Fruit fly (Drosophila melanogaster) whole organism, embryonic: ENCODE measurements around the gene Cyp310a1.

ENCODE experiments used
- Aef1 ChIP-seq: fragments of 200-800 bp; sonication (Bioruptor generic); IDR thresholded peaks from 3 replicates; pipeline ENCODE4 v1.3.6; 2022; ENCODE audit warnings: missing biosample characterization, missing genetic modification characterization
- CG10147 ChIP-seq: fragments of 200-800 bp; sonication (Bioruptor generic); optimal IDR thresholded peaks from 2 replicates; lab custom pipeline; 2019; ENCODE audit warnings: missing biosample characterization, mild to moderate bottlenecking, missing genetic modification characterization, moderate library complexity
- CG1024 ChIP-seq: fragments of 200-800 bp; sonication (Bioruptor generic); IDR thresholded peaks from 2 replicates; pipeline ENCODE4 v1.3.6; 2022; ENCODE audit warnings: missing biosample characterization, missing genetic modification characterization
- CG10321 ChIP-seq: fragments of 200-800 bp; sonication (Bioruptor generic); IDR thresholded peaks from 2 replicates; pipeline ENCODE4 v1.3.6; 2022; ENCODE audit warnings: missing biosample characterization, missing genetic modification characterization
- CG11695 ChIP-seq: fragments of 200-800 bp; sonication (Bioruptor generic); IDR thresholded peaks from 3 replicates; pipeline ENCODE4 v1.3.6; 2022; ENCODE audit warnings: missing biosample characterization, missing genetic modification characterization
- CG11696 ChIP-seq: fragments of 200-800 bp; sonication (Bioruptor generic); IDR thresholded peaks from 2 replicates; pipeline ENCODE4 v1.3.6; 2022; ENCODE audit warnings: missing biosample characterization, missing genetic modification characterization
- CG12219 ChIP-seq: fragments of 200-800 bp; sonication (Bioruptor generic); optimal IDR thresholded peaks from 3 replicates; lab custom pipeline; 2018; ENCODE audit warnings: missing biosample characterization, mild to moderate bottlenecking, missing genetic modification characterization
- CG12942 ChIP-seq: fragments of 200-800 bp; sonication (Bioruptor generic); optimal IDR thresholded peaks from 3 replicates; lab custom pipeline; 2016; ENCODE audit warnings: missing biosample characterization, missing genetic modification characterization
- CG14667 ChIP-seq: fragments of 200-800 bp; sonication (Bioruptor generic); IDR thresholded peaks from 2 replicates; pipeline ENCODE4 v1.3.6; 2022; ENCODE audit warnings: missing biosample characterization, missing genetic modification characterization
- CG15269 ChIP-seq: fragments of 200-800 bp; sonication (Bioruptor generic); optimal IDR thresholded peaks from 2 replicates; lab custom pipeline; 2018; ENCODE audit warnings: missing biosample characterization, mild to moderate bottlenecking, missing genetic modification characterization, moderate library complexity
- CG17359 ChIP-seq: fragments of 200-800 bp; sonication (Bioruptor generic); optimal IDR thresholded peaks from 3 replicates; lab custom pipeline; 2018; ENCODE audit warnings: missing biosample characterization, mild to moderate bottlenecking, missing genetic modification characterization, moderate library complexity
- CG17829 ChIP-seq: fragments of 200-800 bp; optimal IDR thresholded peaks from 2 replicates; lab custom pipeline; 2019; ENCODE audit warnings: missing biosample characterization, mild to moderate bottlenecking, missing genetic modification characterization, moderate library complexity
- CG2116 ChIP-seq: fragments of 200-800 bp; sonication (Bioruptor generic); optimal IDR thresholded peaks from 3 replicates; lab custom pipeline; 2018; ENCODE audit warnings: missing biosample characterization, mild to moderate bottlenecking, missing genetic modification characterization
- CG2875 ChIP-seq: fragments of 200-800 bp; sonication (Bioruptor generic); optimal IDR thresholded peaks from 2 replicates; lab custom pipeline; 2017; ENCODE audit warnings: missing biosample characterization, mild to moderate bottlenecking, missing genetic modification characterization, missing genetic modification reagents
- CG30431 ChIP-seq: fragments of 200-800 bp; sonication (Bioruptor generic); optimal IDR thresholded peaks from 2 replicates; lab custom pipeline; 2017; ENCODE audit warnings: missing biosample characterization, missing genetic modification characterization
- CG31224 ChIP-seq: fragments of 200-800 bp; sonication (Bioruptor generic); IDR thresholded peaks from 2 replicates; pipeline ENCODE4 v1.3.6; 2022; ENCODE audit warnings: missing biosample characterization, missing genetic modification characterization
- CG32767 ChIP-seq: fragments of 200-800 bp; sonication (Bioruptor generic); IDR thresholded peaks from 2 replicates; pipeline ENCODE4 v1.3.6; 2022; ENCODE audit warnings: missing biosample characterization, missing genetic modification characterization
- CG4404 ChIP-seq: fragments of 200-800 bp; sonication (Bioruptor generic); IDR thresholded peaks from 2 replicates; pipeline ENCODE4 v1.3.6; 2022; ENCODE audit warnings: missing biosample characterization, missing genetic modification characterization
- CG4820 ChIP-seq: fragments of 200-800 bp; sonication (Bioruptor generic); optimal IDR thresholded peaks from 3 replicates; lab custom pipeline; 2016; ENCODE audit warnings: missing biosample characterization, missing genetic modification characterization
- CG6683 ChIP-seq: fragments of 200-800 bp; sonication (Bioruptor generic); optimal IDR thresholded peaks from 2 replicates; lab custom pipeline; 2017; ENCODE audit warnings: missing biosample characterization, mild to moderate bottlenecking, missing genetic modification characterization, missing genetic modification reagents
- CG6813 ChIP-seq: fragments of 200-800 bp; sonication (Bioruptor generic); optimal IDR thresholded peaks from 2 replicates; lab custom pipeline; 2017; ENCODE audit warnings: missing biosample characterization, missing genetic modification characterization, mild to moderate bottlenecking, moderate library complexity, missing genetic modification reagents
- CG7372 ChIP-seq: fragments of 200-800 bp; sonication (Bioruptor generic); IDR thresholded peaks from 2 replicates; pipeline ENCODE4 v1.3.6; 2022; ENCODE audit warnings: missing biosample characterization, missing genetic modification characterization
- CG9727 ChIP-seq: fragments of 200-800 bp; sonication (Bioruptor generic); optimal IDR thresholded peaks from 3 replicates; lab custom pipeline; 2017; ENCODE audit warnings: missing biosample characterization, mild to moderate bottlenecking, missing genetic modification characterization
- CoRest ChIP-seq: fragments of 200-800 bp; sonication (Bioruptor generic); optimal IDR thresholded peaks from 3 replicates; lab custom pipeline; 2018; ENCODE audit warnings: missing biosample characterization, mild to moderate bottlenecking, missing genetic modification characterization, moderate library complexity
- Dll ChIP-seq: fragments of 200-800 bp; sonication (Bioruptor generic); IDR thresholded peaks from 4 replicates; pipeline ENCODE4 v1.3.6; 2022; ENCODE audit warnings: missing biosample characterization, missing genetic modification characterization; ENCODE audit not compliant: partially characterized antibody
- Drgx ChIP-seq: fragments of 200-800 bp; sonication (Bioruptor generic); IDR thresholded peaks from 2 replicates; pipeline ENCODE4 v1.3.6; 2022; ENCODE audit warnings: missing biosample characterization, missing genetic modification characterization
- Gsc ChIP-seq: fragments of 200-800 bp; sonication (Bioruptor generic); IDR thresholded peaks from 2 replicates; pipeline ENCODE4 v1.3.6; 2022; ENCODE audit warnings: missing biosample characterization, missing genetic modification characterization
- Hmr ChIP-seq: fragments of 200-800 bp; sonication (Bioruptor generic); optimal IDR thresholded peaks from 3 replicates; lab custom pipeline; 2017; ENCODE audit warnings: mild to moderate bottlenecking, missing biosample characterization, missing genetic modification reagents, missing genetic modification characterization
- Hr51 ChIP-seq, 2 experiments: fragments of 200-800 bp; sonication (Bioruptor generic); optimal IDR thresholded peaks; 2 replicates in 1 of 2; 3 replicates in 1 of 2; lab custom pipeline; 2016 to 2018; ENCODE audit warnings: missing biosample characterization in 2 of 2, missing genetic modification characterization in 2 of 2, mild to moderate bottlenecking in 1 of 2, moderate library complexity in 1 of 2
- Hsf ChIP-seq: fragments of 200-800 bp; sonication (Bioruptor generic); optimal IDR thresholded peaks from 3 replicates; lab custom pipeline; 2016; ENCODE audit warnings: missing biosample characterization, missing genetic modification characterization
- Med ChIP-seq: fragments of 200-800 bp; sonication (Bioruptor generic); peaks from one replicate; lab custom pipeline; 2016; ENCODE audit warnings: missing biosample characterization, missing genetic modification characterization, mild to moderate bottlenecking, inconsistent platforms, moderate library complexity
- NC2β ChIP-seq: fragments of 200-800 bp; sonication (Bioruptor generic); optimal IDR thresholded peaks from 2 replicates; lab custom pipeline; 2016; ENCODE audit warnings: missing biosample characterization, missing genetic modification characterization
- Spps ChIP-seq: fragments of 200-800 bp; sonication (Bioruptor generic); optimal IDR thresholded peaks from 2 replicates; lab custom pipeline; 2018; ENCODE audit warnings: missing biosample characterization, mild to moderate bottlenecking, missing genetic modification characterization
- Ssrp ChIP-seq: fragments of 200-800 bp; sonication (Bioruptor generic); optimal IDR thresholded peaks from 2 replicates; lab custom pipeline; 2018; ENCODE audit warnings: missing biosample characterization, mild to moderate bottlenecking, missing genetic modification characterization, moderate library complexity
- al ChIP-seq: fragments of 200-800 bp; sonication (Bioruptor generic); IDR thresholded peaks from 2 replicates; pipeline ENCODE4 v1.3.6; 2022; ENCODE audit warnings: missing biosample characterization, missing genetic modification characterization
- ash1 ChIP-seq: fragments of 200-800 bp; sonication (Bioruptor generic); optimal IDR thresholded peaks from 2 replicates; lab custom pipeline; 2018; ENCODE audit warnings: missing biosample characterization, mild to moderate bottlenecking, missing genetic modification characterization
- az2 ChIP-seq: fragments of 200-800 bp; sonication (Bioruptor generic); optimal IDR thresholded peaks from 3 replicates; lab custom pipeline; 2016; ENCODE audit warnings: missing biosample characterization, missing genetic modification characterization
- dmrt99B ChIP-seq: fragments of 200-800 bp; sonication (Bioruptor generic); optimal IDR thresholded peaks from 2 replicates; lab custom pipeline; 2018; ENCODE audit warnings: missing biosample characterization, mild to moderate bottlenecking, missing genetic modification characterization, moderate library complexity
- esg ChIP-seq: fragments of 200-800 bp; sonication (Bioruptor generic); conservative IDR thresholded peaks from 2 replicates; pipeline ENCODE4 v1.3.6; 2022; ENCODE audit warnings: missing biosample characterization, missing genetic modification characterization
- exex ChIP-seq: fragments of 200-800 bp; sonication (Bioruptor generic); optimal IDR thresholded peaks from 4 replicates; lab custom pipeline; 2018; ENCODE audit warnings: missing biosample characterization, mild to moderate bottlenecking, missing genetic modification characterization, moderate library complexity
- fd3F ChIP-seq: fragments of 200-800 bp; sonication (Bioruptor generic); optimal IDR thresholded peaks from 2 replicates; lab custom pipeline; 2018; ENCODE audit warnings: missing biosample characterization, mild to moderate bottlenecking, missing genetic modification characterization, moderate library complexity
- fd64A ChIP-seq: fragments of 200-800 bp; sonication (Bioruptor generic); optimal IDR thresholded peaks from 3 replicates; lab custom pipeline; 2018; ENCODE audit warnings: missing biosample characterization, mild to moderate bottlenecking, missing genetic modification characterization
- gem ChIP-seq: fragments of 200-800 bp; sonication (Bioruptor generic); optimal IDR thresholded peaks from 2 replicates; lab custom pipeline; 2019; ENCODE audit warnings: missing biosample characterization, mild to moderate bottlenecking, missing genetic modification characterization, moderate library complexity
- grau ChIP-seq: fragments of 200-800 bp; optimal IDR thresholded peaks from 3 replicates; lab custom pipeline; 2019; ENCODE audit warnings: missing biosample characterization, mild to moderate bottlenecking, missing genetic modification characterization, moderate library complexity
- gro ChIP-seq: fragments of 200-800 bp; sonication (Bioruptor generic); optimal IDR thresholded peaks from 2 replicates; lab custom pipeline; 2016; ENCODE audit warnings: missing biosample characterization, missing genetic modification characterization
- ind ChIP-seq: fragments of 200-800 bp; sonication (Bioruptor generic); optimal IDR thresholded peaks from 3 replicates; lab custom pipeline; 2016; ENCODE audit warnings: missing biosample characterization, missing genetic modification characterization
- mam ChIP-seq: fragments of 200-800 bp; sonication (Bioruptor generic); optimal IDR thresholded peaks from 3 replicates; lab custom pipeline; 2016; ENCODE audit warnings: missing biosample characterization, missing genetic modification characterization
- pum ChIP-seq: fragments of 200-800 bp; sonication (Bioruptor generic); optimal IDR thresholded peaks from 2 replicates; lab custom pipeline; 2016; ENCODE audit warnings: missing biosample characterization, missing genetic modification characterization
- pzg ChIP-seq: fragments of 200-800 bp; sonication (Bioruptor generic); optimal IDR thresholded peaks from 3 replicates; lab custom pipeline; 2018; ENCODE audit warnings: missing biosample characterization, mild to moderate bottlenecking, missing genetic modification characterization, moderate library complexity
- zfh1 ChIP-seq: fragments of 200-800 bp; sonication (Bioruptor generic); IDR thresholded peaks from 3 replicates; pipeline ENCODE4 v1.3.6; 2022; ENCODE audit warnings: missing biosample characterization, missing genetic modification characterization

Cyp310a1 gene

DNA sequence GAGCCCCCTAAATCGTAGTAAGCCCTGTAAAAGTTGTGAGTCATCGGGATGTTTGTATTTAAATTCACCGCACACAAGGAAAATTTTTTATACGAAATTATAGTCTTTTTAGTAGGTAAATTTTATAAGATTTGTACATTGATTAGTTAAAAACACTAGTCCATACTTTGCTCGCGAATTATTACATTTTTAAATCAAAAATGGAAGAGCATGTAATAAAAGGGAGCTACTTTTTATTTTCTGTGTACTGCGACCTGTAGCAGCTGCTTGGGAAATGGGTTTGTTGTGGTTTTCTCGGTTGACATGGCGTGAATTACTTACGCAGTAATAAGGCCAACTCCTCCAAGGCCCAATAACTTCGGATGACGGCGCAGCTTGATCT, 41.9 kb upstream of the Cyp310a1 start (continued):
- TF ChIP-seq CG4404 (no peak), CG11696 (GFP tag; lab: Robert Waterston, UW) (peak; percentile 27; the same call in 1 of the 2 replicates), mam (peak; percentile 6), CG6813 (GFP tag; lab: Kevin White, UChicago) (no peak), Gsc (GFP tag; lab: Robert Waterston, UW) (no peak), Spps (tag; lab: Kevin White, UChicago) (no peak), CG31224 (GFP tag; lab: Robert Waterston, UW) (peak; percentile 9; the same call in 1 of the 2 replicates), CG2116 (no peak), pzg (GFP tag; lab: Kevin White, UChicago) (no peak), zfh1 (GFP tag; lab: Robert Waterston, UW) (peak; percentile 48; the same call in 1 of the 3 replicates), CG11695 (GFP tag; lab: Robert Waterston, UW) (peak; percentile 62), CG7372 (GFP tag; lab: Robert Waterston, UW) (peak; percentile 57; the same call in 1 of the 2 replicates), ash1 (no peak), CG12219 (GFP tag; lab: Kevin White, UChicago) (peak; percentile 10), gro (GFP tag; lab: Kevin White, UChicago) (no peak), Aef1 (GFP tag; lab: Robert Waterston, UW) (peak; percentile 39; the same call in 2 of the 3 replicates), Ssrp (tag; lab: Kevin White, UChicago) (peak; percentile 22), Drgx (peak; percentile 18; the same call in 1 of the 2 replicates), CG12942 (GFP tag; lab: Kevin White, UChicago) (peak; percentile 19), CG15269 (tag; lab: Kevin White, UChicago) (peak; percentile 3), CoRest (tag; lab: Kevin White, UChicago) (no peak), al (GFP tag; lab: Robert Waterston, UW) (0 out of 2 replicates have a peak, but pooled peaks have one; percentile 26), CG10321 (GFP tag; lab: Robert Waterston, UW) (0 out of 2 replicates have a peak, but pooled peaks have one; percentile 5), Dll (GFP tag; lab: Robert Waterston, UW) (no peak), fd64A (GFP tag; lab: Kevin White, UChicago) (no peak), CG32767 (no peak), grau (tag; lab: Kevin White, UChicago) (peak; percentile 14), CG17359 (tag; lab: Kevin White, UChicago) (peak; percentile 10), CG17829 (no peak), CG2875 (GFP tag; lab: Kevin White, UChicago) (no peak), CG4820 (peak; percentile 20), pum (GFP tag; lab: Kevin White, UChicago) (peak; percentile 21), fd3F (GFP tag; lab: Kevin White, UChicago) (peak; percentile 3), esg (GFP tag; lab: Robert Waterston, UW) (0 out of 2 replicates have a peak, but pooled peaks have one; percentile 18), az2 (peak; percentile 48), CG10147 (GFP tag; lab: Kevin White, UChicago) (no peak), CG9727 (GFP tag; lab: Kevin White, UChicago) (no peak), ind (GFP tag; lab: Kevin White, UChicago) (peak; percentile 22), CG6683 (GFP tag; lab: Kevin White, UChicago) (no peak), exex (tag; lab: Kevin White, UChicago) (no peak), CG14667 (GFP tag; lab: Robert Waterston, UW) (0 out of 2 replicates have a peak, but pooled peaks have one; percentile 16), dmrt99B (tag; lab: Kevin White, UChicago) (peak; percentile 41), Hr51 (GFP tag; optimal IDR thresholded peaks at IDR 0.05; lab: Kevin White, UChicago) (peak in 1 of 2 experiments; percentile 50), Hsf (GFP tag; lab: Kevin White, UChicago) (peak; percentile 31), CG1024 (GFP tag; lab: Robert Waterston, UW) (no peak), NC2β (GFP tag; lab: Kevin White, UChicago) (peak; percentile 24), Hmr (GFP tag; lab: Kevin White, UChicago) (peak; percentile 16), Med (peak; percentile 88), CG30431 (GFP tag; lab: Kevin White, UChicago) (no peak), gem (tag; lab: Kevin White, UChicago) (peak; percentile 76)
